Worm (Caenorhabditis elegans) whole organism, L4 larva: ENCODE results near the gene nhr-124.
A peak's percentile ranks its signal among the peaks of the same experiment; 100 is the strongest.

Experiments used
- F44E2.7 ChIP-seq: fragments of 200-800 bp; sonication (Bioruptor generic); IDR thresholded peaks from 2 replicates; pipeline ENCODE4 v2.1.2; 2022; ENCODE audit warnings: missing genetic modification characterization, missing compliant biosample characterization
- ceh-20 ChIP-seq: fragments of 200-800 bp; sonication (Bioruptor generic); IDR thresholded peaks from 2 replicates; pipeline ENCODE4 v1.3.6; 2022; ENCODE audit warnings: missing genetic modification reagents, missing genetic modification characterization, missing compliant biosample characterization
- ceh-62 ChIP-seq: sonication (generic microtip); optimal IDR thresholded peaks from 2 replicates; lab custom pipeline; 2017; ENCODE audit warnings: missing biosample characterization, missing genetic modification characterization
- hmg-1.1 ChIP-seq: fragments of 200-800 bp; sonication (Bioruptor generic); IDR thresholded peaks from 2 replicates; pipeline ENCODE4 v1.3.6; 2022; ENCODE audit warnings: missing genetic modification reagents, missing genetic modification characterization, missing compliant biosample characterization
- snpc-1.2 ChIP-seq: fragments of 200-800 bp; sonication (Bioruptor generic); IDR thresholded peaks from 2 replicates; pipeline ENCODE4 v1.3.6; 2022; ENCODE audit warnings: missing genetic modification reagents, missing genetic modification characterization, missing compliant biosample characterization
- unc-130 ChIP-seq: sonication (generic microtip); optimal IDR thresholded peaks from 2 replicates; lab custom pipeline; 2016; ENCODE audit warnings: missing genetic modification reagents, missing genetic modification characterization, missing compliant biosample characterization
- unc-62 ChIP-seq, 3 experiments: fragments of 150-350 bp in 1 of 3; sonication (generic microtip); optimal IDR thresholded peaks in 2 of 3; peaks in 1 of 3; 1 replicate in 1 of 3; 2 replicates in 2 of 3; lab custom pipeline; 2014 to 2017; ENCODE audit warnings: missing biosample characterization in 3 of 3, missing genetic modification characterization in 3 of 3, missing genetic modification reagents in 3 of 3, missing genotype in 1 of 3
- zfp-3 ChIP-seq: fragments of 200-800 bp; sonication (Bioruptor generic); conservative IDR thresholded peaks from 2 replicates; pipeline ENCODE4 v1.3.6; 2022; ENCODE audit warnings: missing genetic modification reagents, missing genetic modification characterization, missing compliant biosample characterization

nhr-124 gene

ce11 chrV:3832103-3832502 is 53.9 kb downstream of the nhr-124 start:
- TF ChIP-seq ceh-62 (tag; lab: Kevin White, UChicago) (no peak), unc-62 (GFP tag; optimal IDR thresholded peaks at IDR 0.05 in 1 of 2; lab: Kevin White, UChicago) (peak in 1 of 2 experiments; percentile 95), unc-62 (tag; optimal IDR thresholded peaks at IDR 0.05; lab: Kevin White, UChicago) (no peak)

DNA sequence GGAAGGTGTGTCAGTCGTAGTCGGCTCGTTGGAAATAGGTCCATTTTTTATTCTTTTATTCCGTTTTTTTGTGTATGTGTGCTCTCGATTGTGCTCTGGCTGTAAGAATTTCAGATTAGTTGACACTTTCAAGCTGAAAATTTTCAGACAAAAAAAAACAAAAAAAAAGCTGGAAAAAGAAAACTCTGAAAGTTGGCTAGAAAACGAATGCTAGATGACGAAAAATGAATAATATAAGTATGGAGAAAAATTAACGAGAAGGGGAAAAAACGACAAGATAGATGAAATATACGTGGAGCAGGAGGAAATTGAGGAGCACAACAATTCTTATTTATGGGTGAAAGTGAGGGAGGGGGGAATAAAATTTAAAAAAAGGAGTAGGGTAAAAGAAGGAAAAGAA is 54.4 kb downstream of the nhr-124 start, which contains the start of gene H10D18.5:
Gene H10D18.5, minus strand, starts transcription at position 101 of the 400 bp plus-strand sequence.
- TF ChIP-seq F44E2.7 (GFP tag; lab: Robert Waterston, UW) (no peak), hmg-1.1 (GFP tag; lab: Robert Waterston, UW) (no peak), snpc-1.2 (GFP tag; lab: Robert Waterston, UW) (no peak), ceh-20 (GFP tag; lab: Robert Waterston, UW) (no peak), zfp-3 (GFP tag; lab: Robert Waterston, UW) (no peak), unc-130 (GFP tag; lab: Kevin White, UChicago) (no peak)
